ENCODE assay signal across 1 fruit fly cellular context in the genomic region with DNA sequence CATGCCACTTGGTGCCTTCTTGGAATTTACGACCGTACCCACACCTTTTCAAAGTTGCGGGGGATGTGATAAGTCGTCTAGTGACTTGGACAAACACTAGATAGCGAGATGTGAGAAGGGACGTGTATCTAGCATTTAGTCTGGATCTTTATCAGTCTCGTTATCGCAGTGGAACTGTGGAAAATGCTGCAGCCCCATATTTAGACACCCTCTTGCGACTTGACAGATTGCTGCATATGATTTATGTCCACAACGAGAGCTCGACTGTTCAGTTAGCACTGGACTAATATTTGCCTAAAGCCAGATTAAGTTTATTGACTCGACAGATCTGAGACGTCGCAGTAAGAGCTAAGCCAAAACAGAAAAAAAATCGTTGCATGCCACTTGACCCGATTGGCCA.
TF ChIP-seq lines count a peak whose summit lies in the region.

No protein-coding gene starts in this region.

TF ChIP-seq in whole organism, embryonic, 481 proteins besides CTCF, POLR2A, EP300 and RAD21 (continued from another document):
- TF ChIP-seq exex (tag; optimal IDR thresholded peaks at IDR 0.05; lab: Kevin White, UChicago) (peak; percentile 0), D (optimal IDR thresholded peaks at IDR 0.05; lab: Kevin White, UChicago) (no peak), D (GFP tag; optimal IDR thresholded peaks at IDR 0.05; lab: Kevin White, UChicago) (peak; percentile 31), CG2875 (GFP tag; optimal IDR thresholded peaks at IDR 0.05; lab: Kevin White, UChicago) (peak; percentile 11), CG14860 (GFP tag; IDR thresholded peaks at IDR 0.05; lab: Robert Waterston, UW; ENCODE audit: partially characterized antibody) (no peak), nerfin-1 (tag; optimal IDR thresholded peaks at IDR 0.05; lab: Kevin White, UChicago) (peak; percentile 53), CG2712 (tag; optimal IDR thresholded peaks at IDR 0.05; lab: Kevin White, UChicago) (peak; percentile 31), run (tag; optimal IDR thresholded peaks at IDR 0.05; lab: Kevin White, UChicago) (no peak), dmrt99B (tag; optimal IDR thresholded peaks at IDR 0.05; lab: Kevin White, UChicago) (no peak), ranshi (GFP tag; IDR thresholded peaks at IDR 0.05; lab: Robert Waterston, UW) (peak; percentile 7; the same call in 1 of the 2 replicates), CG11560 (tag; IDR thresholded peaks at IDR 0.05; lab: Robert Waterston, UW) (no peak), Jarid2 (GFP tag; optimal IDR thresholded peaks at IDR 0.05; lab: Kevin White, UChicago) (peak; percentile 27), maf-S (GFP tag; optimal IDR thresholded peaks at IDR 0.05; lab: Kevin White, UChicago) (no peak), NFAT (GFP tag; IDR thresholded peaks at IDR 0.05; lab: Robert Waterston, UW) (no peak), CG10431 (GFP tag; optimal IDR thresholded peaks at IDR 0.05; lab: Kevin White, UChicago) (peak; percentile 47), CG2678 (tag; optimal IDR thresholded peaks at IDR 0.05; lab: Kevin White, UChicago) (peak; percentile 67), CG7372 (GFP tag; IDR thresholded peaks at IDR 0.05; lab: Robert Waterston, UW) (no peak), CG17359 (tag; optimal IDR thresholded peaks at IDR 0.05; lab: Kevin White, UChicago) (peak; percentile 58), CG6254 (GFP tag; optimal IDR thresholded peaks at IDR 0.05; lab: Kevin White, UChicago) (peak; percentile 43), odd (GFP tag; optimal IDR thresholded peaks at IDR 0.05; lab: Kevin White, UChicago) (peak; percentile 50), rib (GFP tag; IDR thresholded peaks at IDR 0.05; lab: Robert Waterston, UW) (no peak), Fer3 (tag; optimal IDR thresholded peaks at IDR 0.05; lab: Kevin White, UChicago) (peak; percentile 17), wek (GFP tag; optimal IDR thresholded peaks at IDR 0.05; lab: Kevin White, UChicago) (peak; percentile 45), pb (GFP tag; optimal IDR thresholded peaks at IDR 0.05; lab: Kevin White, UChicago) (no peak), cg (GFP tag; optimal IDR thresholded peaks at IDR 0.05; lab: Kevin White, UChicago) (no peak), pros (GFP tag; optimal IDR thresholded peaks at IDR 0.05; lab: Kevin White, UChicago) (peak; percentile 85), Meics (GFP tag; optimal IDR thresholded peaks at IDR 0.05; lab: Kevin White, UChicago) (no peak), Pdp1 (GFP tag; optimal IDR thresholded peaks at IDR 0.05; lab: Kevin White, UChicago) (peak in 1 of 2 experiments; percentile 11), Gsc (GFP tag; IDR thresholded peaks at IDR 0.05; lab: Robert Waterston, UW) (no peak), Fer1 (GFP tag; optimal IDR thresholded peaks at IDR 0.05; lab: Kevin White, UChicago) (peak; percentile 62), CG14014 (GFP tag; IDR thresholded peaks at IDR 0.05; lab: Robert Waterston, UW) (0 out of 2 replicates have a peak, but pooled peaks have one; percentile 17), hth (optimal IDR thresholded peaks at IDR 0.05; lab: Kevin White, UChicago) (no peak), D19A (tag; optimal IDR thresholded peaks at IDR 0.05; lab: Kevin White, UChicago) (peak; percentile 16), CG4707 (GFP tag; optimal IDR thresholded peaks at IDR 0.05; lab: Kevin White, UChicago) (peak; percentile 37)
